Worm (Caenorhabditis elegans): ENCODE measurements around the gene Y38H6C.24.

DNA sequence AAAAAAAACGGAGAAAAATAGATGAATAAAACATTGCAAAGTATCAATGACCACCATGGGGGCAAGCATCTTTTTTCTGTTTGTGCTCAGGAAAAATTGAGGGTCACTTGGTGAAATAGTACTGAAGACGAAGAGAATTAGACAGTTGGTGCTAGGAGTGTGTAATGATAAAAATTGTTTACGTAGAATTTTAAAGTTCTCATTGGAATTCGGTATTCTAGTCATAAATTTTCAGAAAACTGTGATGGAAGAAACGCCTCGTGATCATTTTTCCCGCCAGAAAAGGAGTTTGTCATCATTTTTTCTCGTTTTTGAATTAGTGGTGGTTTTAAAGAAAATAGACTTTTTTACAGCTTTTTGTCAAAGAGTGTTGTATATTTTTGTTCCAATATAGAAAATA is 18.4 kb downstream of the Y38H6C.24 start:
- TF ChIP-seq lim-6 (tag; optimal IDR thresholded peaks at IDR 0.05) (no peak), nfya-1 (tag; optimal IDR thresholded peaks at IDR 0.05) (no peak), pag-3 (tag; optimal IDR thresholded peaks at IDR 0.05; ENCODE audit: borderline replicate concordance) (no peak), syd-9 (tag; optimal IDR thresholded peaks at IDR 0.05) (no peak), ama-1 (optimal IDR thresholded peaks at IDR 0.05) (no peak), tbx-2 (tag; optimal IDR thresholded peaks at IDR 0.05) (no peak), nhr-232 (tag; optimal IDR thresholded peaks at IDR 0.05) (no peak), elt-2 (tag; optimal IDR thresholded peaks at IDR 0.05) (no peak), ceh-9 (tag; optimal IDR thresholded peaks at IDR 0.05) (no peak)
